Worm (Caenorhabditis elegans) whole organism, late embryonic: Measurements from ENCODE around the gene tmem-131.

Source experiments
- F13H6.1 ChIP-seq: sonication (generic microtip); optimal IDR thresholded peaks from 2 replicates; lab custom pipeline; 2016; ENCODE audit warnings: missing genetic modification characterization, missing compliant biosample characterization
- K02D7.2 ChIP-seq: sonication (generic microtip); optimal IDR thresholded peaks from 2 replicates; lab custom pipeline; 2017; ENCODE audit warnings: mild to moderate bottlenecking, missing genetic modification characterization, missing compliant biosample characterization
- K09A11.1 ChIP-seq: sonication (generic microtip); optimal IDR thresholded peaks from 2 replicates; lab custom pipeline; 2017; ENCODE audit warnings: antibody characterized with exemption, mild to moderate bottlenecking, missing genetic modification characterization, missing compliant biosample characterization; ENCODE audit not compliant: insufficient read depth
- T23F11.4 ChIP-seq: fragments of 200-800 bp; sonication (Bioruptor generic); optimal IDR thresholded peaks from 2 replicates; lab custom pipeline; 2018; ENCODE audit warnings: mild to moderate bottlenecking, missing genetic modification characterization, missing compliant biosample characterization
- ahr-1 ChIP-seq: sonication (generic microtip); optimal IDR thresholded peaks from 2 replicates; lab custom pipeline; 2016; ENCODE audit warnings: missing genetic modification characterization, missing compliant biosample characterization
- ama-1 ChIP-seq: fragments of 150-350 bp; optimal IDR thresholded peaks from 2 replicates; lab custom pipeline; 2014
- ceh-2 ChIP-seq: sonication (generic microtip); optimal IDR thresholded peaks from 2 replicates; lab custom pipeline; 2016; ENCODE audit warnings: missing genotype, missing genetic modification characterization, missing compliant biosample characterization
- ceh-22 ChIP-seq: sonication (generic microtip); optimal IDR thresholded peaks from 2 replicates; lab custom pipeline; 2017; ENCODE audit warnings: missing biosample characterization, missing genetic modification characterization
- ceh-24 ChIP-seq: sonication (generic microtip); optimal IDR thresholded peaks from 2 replicates; lab custom pipeline; 2016; ENCODE audit warnings: mild to moderate bottlenecking, missing genetic modification characterization, missing compliant biosample characterization
- ceh-30 ChIP-seq: fragments of 150-350 bp; optimal IDR thresholded peaks from 2 replicates; lab custom pipeline; 2014; ENCODE audit warnings: missing biosample characterization, missing genetic modification characterization
- ceh-31 ChIP-seq: sonication (generic microtip); optimal IDR thresholded peaks from 2 replicates; lab custom pipeline; 2016; ENCODE audit warnings: missing genetic modification characterization, missing compliant biosample characterization
- ceh-45 ChIP-seq: fragments of 200-800 bp; sonication (Bioruptor generic); IDR thresholded peaks from 2 replicates; pipeline ENCODE4 v1.3.6; 2022; ENCODE audit warnings: missing genetic modification reagents, missing genetic modification characterization, missing compliant biosample characterization
- ceh-6 ChIP-seq: fragments of 200-800 bp; sonication (Bioruptor generic); optimal IDR thresholded peaks from 2 replicates; lab custom pipeline; 2018; ENCODE audit warnings: mild to moderate bottlenecking, missing genetic modification characterization, missing compliant biosample characterization
- dmd-4 ChIP-seq: sonication (generic microtip); optimal IDR thresholded peaks from 2 replicates; lab custom pipeline; 2016; ENCODE audit warnings: borderline replicate concordance, missing genetic modification characterization, missing compliant biosample characterization
- dve-1 ChIP-seq: sonication (generic microtip); optimal IDR thresholded peaks from 2 replicates; lab custom pipeline; 2017; ENCODE audit warnings: antibody characterized with exemption, mild to moderate bottlenecking, missing genetic modification characterization, missing compliant biosample characterization
- elt-2 ChIP-seq: sonication (generic microtip); optimal IDR thresholded peaks from 2 replicates; lab custom pipeline; 2016; ENCODE audit warnings: missing genetic modification reagents, missing genetic modification characterization, missing compliant biosample characterization
- elt-4 ChIP-seq: sonication (generic microtip); optimal IDR thresholded peaks from 2 replicates; lab custom pipeline; 2016; ENCODE audit warnings: missing genetic modification characterization, missing compliant biosample characterization
- ets-4 ChIP-seq: sonication (generic microtip); optimal IDR thresholded peaks from 2 replicates; lab custom pipeline; 2016; ENCODE audit warnings: missing genetic modification characterization, missing compliant biosample characterization
- eyg-1 ChIP-seq: sonication (generic microtip); optimal IDR thresholded peaks from 2 replicates; lab custom pipeline; 2016; ENCODE audit warnings: missing genotype, missing genetic modification characterization, missing compliant biosample characterization
- fax-1 ChIP-seq: sonication (generic microtip); optimal IDR thresholded peaks from 2 replicates; lab custom pipeline; 2016; ENCODE audit warnings: missing genotype, missing genetic modification characterization, missing compliant biosample characterization
- gmeb-2 ChIP-seq: sonication (generic microtip); optimal IDR thresholded peaks from 2 replicates; lab custom pipeline; 2016; ENCODE audit warnings: missing genetic modification characterization, inconsistent platforms, missing compliant biosample characterization
- hlh-15 ChIP-seq: sonication (generic microtip); optimal IDR thresholded peaks from 2 replicates; lab custom pipeline; 2016; ENCODE audit warnings: missing genetic modification characterization, missing compliant biosample characterization
- hlh-6 ChIP-seq: sonication (generic microtip); optimal IDR thresholded peaks from 2 replicates; lab custom pipeline; 2016; ENCODE audit warnings: missing genotype, missing genetic modification characterization, missing compliant biosample characterization
- lim-6 ChIP-seq: sonication (generic microtip); optimal IDR thresholded peaks from 2 replicates; lab custom pipeline; 2016; ENCODE audit warnings: missing genetic modification characterization, missing compliant biosample characterization
- lin-11 ChIP-seq: fragments of 200-800 bp; sonication (Bioruptor generic); optimal IDR thresholded peaks from 2 replicates; lab custom pipeline; 2018; ENCODE audit warnings: mild to moderate bottlenecking, missing genetic modification characterization, missing compliant biosample characterization
- pat-9 ChIP-seq: fragments of 200-800 bp; sonication (Bioruptor generic); optimal IDR thresholded peaks from 2 replicates; lab custom pipeline; 2018; ENCODE audit warnings: mild to moderate bottlenecking, missing genetic modification characterization, moderate library complexity, missing compliant biosample characterization
- pax-1 ChIP-seq: fragments of 150-350 bp; optimal IDR thresholded peaks from 2 replicates; lab custom pipeline; 2014; ENCODE audit warnings: missing biosample characterization, missing genetic modification characterization
- pha-2 ChIP-seq: sonication (generic microtip); optimal IDR thresholded peaks from 2 replicates; lab custom pipeline; 2017; ENCODE audit warnings: mild to moderate bottlenecking, missing genetic modification characterization, missing compliant biosample characterization
- pha-4 ChIP-seq: fragments of 150-350 bp; optimal IDR thresholded peaks from 2 replicates; lab custom pipeline; 2018; ENCODE audit warnings: missing biosample characterization, missing genetic modification reagents, missing genetic modification characterization
- ref-2 ChIP-seq: sonication (generic microtip); optimal IDR thresholded peaks from 2 replicates; lab custom pipeline; 2016; ENCODE audit warnings: missing genetic modification characterization, missing compliant biosample characterization
- sdc-2 ChIP-seq: sonication (generic microtip); optimal IDR thresholded peaks from 2 replicates; lab custom pipeline; 2016; ENCODE audit warnings: missing genotype, missing genetic modification characterization, missing compliant biosample characterization
- sox-4 ChIP-seq: sonication (generic microtip); optimal IDR thresholded peaks from 2 replicates; lab custom pipeline; 2017; ENCODE audit warnings: mild to moderate bottlenecking, missing genetic modification characterization, inconsistent platforms, missing compliant biosample characterization
- syd-9 ChIP-seq: sonication (generic microtip); optimal IDR thresholded peaks from 2 replicates; lab custom pipeline; 2016; ENCODE audit warnings: mild to moderate bottlenecking, missing genetic modification characterization, moderate library complexity, missing compliant biosample characterization
- tbx-2 ChIP-seq: sonication (generic microtip); optimal IDR thresholded peaks from 2 replicates; lab custom pipeline; 2016; ENCODE audit warnings: missing genetic modification characterization, missing compliant biosample characterization
- tbx-7 ChIP-seq: sonication (generic microtip); optimal IDR thresholded peaks from 2 replicates; lab custom pipeline; 2016; ENCODE audit warnings: missing genotype, missing genetic modification characterization, missing compliant biosample characterization
- ttx-3 ChIP-seq: sonication (generic microtip); optimal IDR thresholded peaks from 2 replicates; lab custom pipeline; 2016; ENCODE audit warnings: missing genetic modification reagents, missing genetic modification characterization, missing compliant biosample characterization
- unc-55 ChIP-seq: sonication (generic microtip); optimal IDR thresholded peaks from 2 replicates; lab custom pipeline; 2017; ENCODE audit warnings: missing biosample characterization, missing genetic modification reagents, missing genetic modification characterization
- unc-86 ChIP-seq: sonication (generic microtip); optimal IDR thresholded peaks from 2 replicates; lab custom pipeline; 2016; ENCODE audit warnings: missing genetic modification characterization, missing compliant biosample characterization
- zip-5 ChIP-seq: sonication (generic microtip); optimal IDR thresholded peaks from 2 replicates; lab custom pipeline; 2016; ENCODE audit warnings: missing genetic modification characterization, missing compliant biosample characterization
- ztf-16 ChIP-seq: sonication (generic microtip); optimal IDR thresholded peaks from 2 replicates; lab custom pipeline; 2017; ENCODE audit warnings: missing genetic modification characterization, missing compliant biosample characterization

Gene tmem-131

ce11 chrIII:5013915-5014346 lies 16.0 kb upstream of the tmem-131 start (continued):
- TF ChIP-seq dve-1 (tag; lab: Kevin White, UChicago) (peak; percentile 38), ttx-3 (tag; lab: Kevin White, UChicago) (no peak), pat-9 (tag; lab: Kevin White, UChicago) (no peak), K09A11.1 (tag; lab: Kevin White, UChicago) (peak; percentile 28), tbx-2 (tag; lab: Kevin White, UChicago) (peak; percentile 97), hlh-6 (tag; lab: Kevin White, UChicago) (peak; percentile 54), unc-86 (tag; lab: Kevin White, UChicago) (no peak), ztf-16 (tag; lab: Kevin White, UChicago) (no peak), ahr-1 (tag; lab: Kevin White, UChicago) (no peak), pha-2 (tag; lab: Kevin White, UChicago) (peak; percentile 70), unc-55 (GFP tag; lab: Kevin White, UChicago) (peak; percentile 96), gmeb-2 (tag; lab: Kevin White, UChicago) (no peak), ceh-6 (GFP tag; lab: Kevin White, UChicago) (no peak), sox-4 (tag; lab: Kevin White, UChicago) (peak; percentile 32), ets-4 (tag; lab: Kevin White, UChicago) (peak; percentile 84), hlh-15 (tag; lab: Kevin White, UChicago) (no peak)

ce11 chrIII:5012460-5012859 lies 14.5 kb upstream of the tmem-131 start:
- TF ChIP-seq ahr-1 (tag; lab: Kevin White, UChicago) (no peak), elt-2 (no peak), K02D7.2 (no peak), tbx-7 (tag; lab: Kevin White, UChicago) (no peak), ceh-30 (no peak), ceh-6 (GFP tag; lab: Kevin White, UChicago) (no peak), ceh-45 (GFP tag; lab: Robert Waterston, UW) (no peak), ttx-3 (tag; lab: Kevin White, UChicago) (no peak), F13H6.1 (tag; lab: Kevin White, UChicago) (no peak), zip-5 (tag; lab: Kevin White, UChicago) (no peak), ceh-24 (tag; lab: Kevin White, UChicago) (no peak), ref-2 (tag; lab: Kevin White, UChicago) (no peak), unc-86 (tag; lab: Kevin White, UChicago) (no peak), dmd-4 (tag; lab: Kevin White, UChicago) (no peak), T23F11.4 (GFP tag; lab: Kevin White, UChicago) (no peak), pha-4 (tag; lab: Kevin White, UChicago) (no peak), ets-4 (tag; lab: Kevin White, UChicago) (no peak)

- TF ChIP-seq sdc-2 (tag; lab: Kevin White, UChicago): no peak
- no peak for TF ChIP-seq fax-1 (tag; lab: Kevin White, UChicago)
- TF ChIP-seq zip-5 (tag; lab: Kevin White, UChicago): no peak
- no peak for TF ChIP-seq T23F11.4 (GFP tag; lab: Kevin White, UChicago)
- TF ChIP-seq syd-9 (tag; lab: Kevin White, UChicago): no peak
- TF ChIP-seq gmeb-2 (tag; lab: Kevin White, UChicago): no peak
- TF ChIP-seq elt-4: no peak
- TF ChIP-seq ama-1: no peak
- no peak for TF ChIP-seq ceh-22 (tag; lab: Kevin White, UChicago)
- TF ChIP-seq pax-1: no peak
- no peak for TF ChIP-seq ceh-2 (tag; lab: Kevin White, UChicago)
- TF ChIP-seq unc-86 (tag; lab: Kevin White, UChicago): no peak
- TF ChIP-seq eyg-1 (tag; lab: Kevin White, UChicago): no peak
- no peak for TF ChIP-seq ceh-31
- TF ChIP-seq tbx-7 (tag; lab: Kevin White, UChicago): no peak
- TF ChIP-seq hlh-6 (tag; lab: Kevin White, UChicago): no peak
- TF ChIP-seq ceh-24 (tag; lab: Kevin White, UChicago): no peak
- no peak for TF ChIP-seq lin-11 (tag; lab: Kevin White, UChicago)
- TF ChIP-seq ets-4 (tag; lab: Kevin White, UChicago): no peak
- no peak for TF ChIP-seq lim-6
Measured at ce11 chrIII:5010723-5011122, 12.8 kb upstream of the tmem-131 start.
